Worm (Caenorhabditis elegans) whole organism, young adult: ENCODE results near the gene dmsr-1.

Experiments
- F55B11.4 ChIP-seq: sonication (generic microtip); optimal IDR thresholded peaks from 2 replicates; lab custom pipeline; 2016; ENCODE audit warnings: missing compliant biosample characterization, missing genetic modification characterization, borderline replicate concordance; ENCODE audit not compliant: insufficient read depth
- K12H6.12 ChIP-seq: fragments of 200-800 bp; sonication (Bioruptor generic); optimal IDR thresholded peaks from 2 replicates; lab custom pipeline; 2018; ENCODE audit warnings: mild to moderate bottlenecking, missing genetic modification characterization, missing compliant biosample characterization
- T26A5.8 ChIP-seq: sonication (generic microtip); optimal IDR thresholded peaks from 2 replicates; lab custom pipeline; 2016; ENCODE audit warnings: missing genetic modification characterization, missing compliant biosample characterization
- ceh-27 ChIP-seq: fragments of 200-800 bp; sonication (Bioruptor generic); optimal IDR thresholded peaks from 2 replicates; lab custom pipeline; 2018; ENCODE audit warnings: mild to moderate bottlenecking, missing genetic modification characterization, moderate library complexity, missing compliant biosample characterization
- hmg-1.2 ChIP-seq: fragments of 200-800 bp; sonication (Bioruptor generic); IDR thresholded peaks from 2 replicates; pipeline ENCODE4 v1.3.6; 2022; ENCODE audit warnings: missing genetic modification reagents, missing genetic modification characterization, missing compliant biosample characterization
- nfya-1 ChIP-seq: sonication (generic microtip); optimal IDR thresholded peaks from 2 replicates; lab custom pipeline; 2017; ENCODE audit warnings: antibody characterized with exemption, missing compliant biosample characterization, missing genetic modification characterization, borderline replicate concordance; ENCODE audit not compliant: insufficient read depth
- nhr-179 ChIP-seq: sonication (generic microtip); optimal IDR thresholded peaks from 2 replicates; lab custom pipeline; 2016; ENCODE audit warnings: mild to moderate bottlenecking, missing genetic modification characterization, missing compliant biosample characterization
- unc-62 ChIP-seq: fragments of 150-350 bp; optimal IDR thresholded peaks from 2 replicates; lab custom pipeline; 2014; ENCODE audit warnings: missing biosample characterization, missing genetic modification reagents, missing genetic modification characterization
- xnd-1 ChIP-seq: sonication (generic microtip); optimal IDR thresholded peaks from 2 replicates; lab custom pipeline; 2016; ENCODE audit warnings: missing genotype, missing genetic modification reagents, missing genetic modification characterization, missing compliant biosample characterization

DNA sequence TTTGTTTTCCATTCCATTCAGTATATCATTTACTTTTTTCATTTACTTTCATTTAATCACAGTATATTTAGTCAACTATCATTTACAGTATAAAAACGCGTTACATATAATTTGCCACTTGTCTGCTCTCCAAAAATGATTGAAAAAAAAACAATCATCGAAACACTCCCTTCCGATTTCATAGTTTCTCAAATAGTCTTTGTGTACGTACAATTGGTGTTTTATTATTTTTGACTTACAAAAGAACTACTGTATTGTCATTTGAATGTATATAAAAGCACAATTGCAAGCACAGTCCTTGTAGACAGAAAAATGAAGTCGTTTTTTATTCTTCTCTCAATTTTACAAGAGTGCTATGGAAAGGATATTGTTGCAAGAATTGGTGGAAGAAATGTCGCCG is 35.8 kb downstream of the dmsr-1 start, which contains the start of gene nas-22:
- TF ChIP-seq nhr-179 (no peak), xnd-1 (tag; lab: Kevin White, UChicago) (no peak), T26A5.8 (no peak), K12H6.12 (no peak), ceh-27 (GFP tag; lab: Kevin White, UChicago) (no peak), hmg-1.2 (GFP tag; lab: Robert Waterston, UW) (no peak), F55B11.4 (no peak), unc-62 (GFP tag; lab: Kevin White, UChicago) (no peak), nfya-1 (tag; lab: Kevin White, UChicago) (no peak)
